Worm (Caenorhabditis elegans) whole organism, L3 larva: ENCODE results near the gene F47B8.18.

Experiments used
- ceh-9 ChIP-seq: sonication (generic microtip); optimal IDR thresholded peaks from 2 replicates; lab custom pipeline; 2018; ENCODE audit warnings: missing biosample characterization, missing genetic modification characterization
- elt-2 ChIP-seq: sonication (generic microtip); optimal IDR thresholded peaks from 2 replicates; lab custom pipeline; 2016; ENCODE audit warnings: missing genetic modification reagents, mild to moderate bottlenecking, missing genetic modification characterization, missing compliant biosample characterization
- lin-15B ChIP-seq: fragments of 150-350 bp; optimal IDR thresholded peaks from 2 replicates; lab custom pipeline; 2014; ENCODE audit warnings: missing biosample characterization, missing genetic modification characterization
- mdl-1 ChIP-seq: fragments of 150-350 bp; optimal IDR thresholded peaks from 2 replicates; lab custom pipeline; 2014; ENCODE audit warnings: missing biosample characterization, missing genetic modification characterization
- nhr-43 ChIP-seq: sonication (generic microtip); optimal IDR thresholded peaks from 2 replicates; lab custom pipeline; 2016; ENCODE audit warnings: mild to moderate bottlenecking, missing genetic modification characterization, missing compliant biosample characterization; ENCODE audit not compliant: poor library complexity, severe bottlenecking
- pha-4 ChIP-seq: fragments of 150-350 bp; optimal IDR thresholded peaks from 2 replicates; lab custom pipeline; 2014; ENCODE audit warnings: missing biosample characterization, missing genetic modification reagents, missing genetic modification characterization
- pqm-1 ChIP-seq: fragments of 150-350 bp; optimal IDR thresholded peaks from 2 replicates; lab custom pipeline; 2017; ENCODE audit warnings: missing biosample characterization, missing genetic modification characterization, inconsistent platforms
- ztf-11 ChIP-seq: fragments of 150-350 bp; optimal IDR thresholded peaks from 2 replicates; lab custom pipeline; 2014; ENCODE audit warnings: missing biosample characterization, missing genetic modification characterization

DNA sequence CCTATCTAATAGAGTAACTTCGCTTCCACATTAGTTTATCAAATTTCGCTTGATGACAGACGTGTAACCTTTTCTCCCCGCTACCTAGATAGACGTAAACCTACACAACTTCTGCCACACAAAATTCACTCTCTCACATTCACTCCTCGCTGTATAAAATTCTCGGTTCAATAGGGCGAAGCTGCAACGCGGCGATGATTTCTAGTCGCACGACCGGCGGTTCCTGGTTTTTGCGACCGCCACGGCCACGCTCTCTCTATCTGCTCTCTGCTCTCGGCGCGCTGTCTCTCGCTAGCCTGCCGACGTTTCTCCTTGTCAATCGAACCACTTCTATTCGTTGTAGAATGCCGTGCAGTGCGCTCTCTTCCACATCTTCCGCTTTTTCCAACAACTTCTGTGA is 25.7 kb upstream of the F47B8.18 start:
- TF ChIP-seq mdl-1 (tag; lab: Kevin White, UChicago) (no peak), ztf-11 (no peak), pha-4 (tag; lab: Kevin White, UChicago) (peak; percentile 68), lin-15B (tag; lab: Kevin White, UChicago) (peak; percentile 96), pqm-1 (tag; lab: Kevin White, UChicago) (peak; percentile 26), nhr-43 (peak; percentile 46), ceh-9 (tag; lab: Kevin White, UChicago) (no peak), elt-2 (tag; lab: Kevin White, UChicago) (peak; percentile 82)
